Worm (Caenorhabditis elegans): ENCODE measurements around the gene mob-4.

Gene mob-4

ce11 chrIII:8249381-8249780 is 24.5 kb downstream of the mob-4 start, which contains the start of the genes C02F5.10 and C02F5.2:
Gene C02F5.10 (minus strand): TSS chrIII:8249481.
Gene C02F5.2 (plus strand): TSS chrIII:8249619.
- no peak for TF ChIP-seq Y48G9A.11 (GFP tag; IDR thresholded peaks at IDR 0.05)
- TF ChIP-seq mdl-1 (tag; optimal IDR thresholded peaks at IDR 0.05), result no peak
- TF ChIP-seq nhr-76 (tag; optimal IDR thresholded peaks at IDR 0.05), result no peak
- no peak for TF ChIP-seq egl-27 (tag; optimal IDR thresholded peaks at IDR 0.05)
- TF ChIP-seq sdz-12 (GFP tag; optimal IDR thresholded peaks at IDR 0.05), result no peak
- no peak for TF ChIP-seq nhr-111 (GFP tag; optimal IDR thresholded peaks at IDR 0.05)
- TF ChIP-seq lin-13 (GFP tag; optimal IDR thresholded peaks at IDR 0.05), result no peak
- TF ChIP-seq spr-1 (tag; optimal IDR thresholded peaks at IDR 0.05), result no peak
- TF ChIP-seq nhr-25 (tag; optimal IDR thresholded peaks at IDR 0.05; ENCODE audit: borderline replicate concordance, insufficient read depth), result no peak
- TF ChIP-seq zip-2 (tag; optimal IDR thresholded peaks at IDR 0.05), result no peak
- no peak for TF ChIP-seq jun-1 (tag; optimal IDR thresholded peaks at IDR 0.05)
- TF ChIP-seq daf-12 (tag; optimal IDR thresholded peaks at IDR 0.05), result no peak
- no peak for TF ChIP-seq unc-62 (GFP tag; optimal IDR thresholded peaks at IDR 0.05 in 1 of 2)
- TF ChIP-seq unc-62 (tag; optimal IDR thresholded peaks at IDR 0.05), result no peak
- TF ChIP-seq mep-1 (tag; optimal IDR thresholded peaks at IDR 0.05), result no peak
- TF ChIP-seq lsy-2 (tag; optimal IDR thresholded peaks at IDR 0.05), result no peak

DNA sequence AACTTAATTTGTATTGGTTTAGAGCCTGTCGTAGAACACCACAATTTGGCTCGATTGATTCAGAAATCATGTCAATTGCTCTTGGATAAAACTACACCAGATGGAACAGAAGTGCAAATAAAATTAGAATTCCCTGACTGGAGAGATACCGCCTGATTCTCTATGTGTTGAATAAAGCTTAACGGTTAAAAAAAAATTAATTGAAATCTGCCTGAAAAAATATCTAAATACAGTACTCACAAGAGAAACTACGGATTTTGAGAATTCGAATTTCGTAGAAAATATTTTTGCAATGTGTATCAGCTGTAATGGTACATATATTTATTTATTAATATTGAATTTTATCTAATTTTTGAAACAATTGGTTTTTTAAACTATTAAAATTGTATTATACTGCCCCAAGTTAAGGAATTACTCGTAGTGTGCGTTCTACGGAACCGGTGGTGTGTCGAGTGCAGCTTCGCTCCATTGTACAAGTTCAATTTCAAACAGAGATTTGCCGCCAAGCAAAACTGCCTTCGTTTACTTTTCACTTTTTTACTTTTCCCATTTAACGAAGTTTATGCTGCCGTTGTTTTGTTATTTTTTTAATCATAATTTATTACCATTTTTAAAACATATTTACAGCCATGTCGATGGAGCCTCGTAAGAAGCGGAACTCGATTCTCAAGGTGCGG is 25.2 kb downstream of the mob-4 start, which contains the start of gene knl-1:
TSS of gene knl-1 (plus strand) at position 626 of the 677 bp plus-strand sequence.
- peak in 1 of 2 experiments; percentile 69 for TF ChIP-seq hif-1 (tag; optimal IDR thresholded peaks at IDR 0.05)
- no peak for TF ChIP-seq zfp-2 (tag; optimal IDR thresholded peaks at IDR 0.05)
- TF ChIP-seq lim-7 (GFP tag; IDR thresholded peaks at IDR 0.05), result no peak
- no peak for TF ChIP-seq ztf-7 (tag; optimal IDR thresholded peaks at IDR 0.05)
- no peak for TF ChIP-seq ceh-28 (tag; optimal IDR thresholded peaks at IDR 0.05)
- no peak for TF ChIP-seq zag-1 (tag; optimal IDR thresholded peaks at IDR 0.05)
- peak; percentile 94 for TF ChIP-seq lin-38 (GFP tag; IDR thresholded peaks at IDR 0.05)
- TF ChIP-seq zfp-3 (GFP tag; conservative IDR thresholded peaks at IDR 0.05), result no peak
- TF ChIP-seq mxl-2 (GFP tag; conservative IDR thresholded peaks at IDR 0.05), result no peak
- peak; percentile 88 for TF ChIP-seq mes-2 (tag; optimal IDR thresholded peaks at IDR 0.05; ENCODE audit: poor library complexity, severe bottlenecking)
- TF ChIP-seq lin-15B (tag; optimal IDR thresholded peaks at IDR 0.05), result no peak
- no peak for TF ChIP-seq ceh-44 (GFP tag; IDR thresholded peaks at IDR 0.05)
- peak; percentile 75 for TF ChIP-seq dpl-1 (GFP tag; optimal IDR thresholded peaks at IDR 0.05)
- no peak for TF ChIP-seq unc-62 (GFP tag; optimal IDR thresholded peaks at IDR 0.05 in 1 of 2)
- no peak for TF ChIP-seq unc-62 (tag; optimal IDR thresholded peaks at IDR 0.05)
- no peak for TF ChIP-seq dmd-6 (GFP tag; IDR thresholded peaks at IDR 0.05)
- TF ChIP-seq ZK546.5 (tag; optimal IDR thresholded peaks at IDR 0.05), result no peak
- peak; percentile 34; the same call in 1 of the 2 replicates for TF ChIP-seq vab-7 (GFP tag; IDR thresholded peaks at IDR 0.05)
- peak; percentile 69 for TF ChIP-seq lin-13 (GFP tag; optimal IDR thresholded peaks at IDR 0.05)
- no peak for TF ChIP-seq T20F7.1 (GFP tag; optimal IDR thresholded peaks at IDR 0.05)
- TF ChIP-seq ces-1 (GFP tag; optimal IDR thresholded peaks at IDR 0.05), result no peak
- TF ChIP-seq snpc-4 (tag; optimal IDR thresholded peaks at IDR 0.05), result no peak
- no peak for TF ChIP-seq skn-1 (tag; optimal IDR thresholded peaks at IDR 0.05)
- TF ChIP-seq nhr-6 (tag; optimal IDR thresholded peaks at IDR 0.05), result no peak
- TF ChIP-seq nhr-11 (tag; optimal IDR thresholded peaks at IDR 0.05), result no peak
- no peak for TF ChIP-seq F10B5.3 (tag; optimal IDR thresholded peaks at IDR 0.05)
- no peak for TF ChIP-seq unc-39 (tag; optimal IDR thresholded peaks at IDR 0.05)
- peak; percentile 14 for TF ChIP-seq nhr-77 (tag; optimal IDR thresholded peaks at IDR 0.05)
- TF ChIP-seq ceh-20 (GFP tag; IDR thresholded peaks at IDR 0.05), result no peak
- TF ChIP-seq unc-130 (GFP tag; optimal IDR thresholded peaks at IDR 0.05), result peak; percentile 97
- TF ChIP-seq madf-5 (GFP tag; IDR thresholded peaks at IDR 0.05), result no peak
- no peak for TF ChIP-seq D1046.2 (GFP tag; IDR thresholded peaks at IDR 0.05)
- TF ChIP-seq pha-4 (GFP tag; IDR thresholded peaks at IDR 0.05), result no peak
- TF ChIP-seq pha-4 (tag; optimal IDR thresholded peaks at IDR 0.05), result peak; percentile 85
- TF ChIP-seq F44E2.7 (GFP tag; IDR thresholded peaks at IDR 0.05), result no peak
- TF ChIP-seq egl-43 (GFP tag; IDR thresholded peaks at IDR 0.05), result no peak
- TF ChIP-seq lsy-2 (tag; optimal IDR thresholded peaks at IDR 0.05), result no peak
- no peak for TF ChIP-seq Y105C5A.15 (GFP tag; IDR thresholded peaks at IDR 0.05)
- TF ChIP-seq nhr-111 (GFP tag; optimal IDR thresholded peaks at IDR 0.05), result no peak
